Worm (Caenorhabditis elegans) whole organism, L4 larva: Measurements from ENCODE around the gene R03E9.2.

ENCODE experiments used
- F26F4.8 ChIP-seq: fragments of 200-800 bp; sonication (Bioruptor generic); conservative IDR thresholded peaks from 2 replicates; pipeline ENCODE4 v1.3.6; 2022; ENCODE audit warnings: missing genetic modification characterization, missing compliant biosample characterization
- F44E2.7 ChIP-seq: fragments of 200-800 bp; sonication (Bioruptor generic); IDR thresholded peaks from 2 replicates; pipeline ENCODE4 v2.1.2; 2022; ENCODE audit warnings: missing genetic modification characterization, missing compliant biosample characterization
- T20F7.1 ChIP-seq: fragments of 200-800 bp; sonication (Bioruptor generic); optimal IDR thresholded peaks from 2 replicates; lab custom pipeline; 2018; ENCODE audit warnings: mild to moderate bottlenecking, missing genetic modification characterization, missing compliant biosample characterization
- T26A8.4 ChIP-seq: fragments of 200-800 bp; sonication (Bioruptor generic); IDR thresholded peaks from 2 replicates; pipeline ENCODE4 v1.3.6; 2022; ENCODE audit warnings: missing genetic modification characterization, missing compliant biosample characterization
- Y105C5A.15 ChIP-seq: fragments of 200-800 bp; sonication (Bioruptor generic); IDR thresholded peaks from 2 replicates; pipeline ENCODE4 v1.3.6; 2022; ENCODE audit warnings: missing genetic modification characterization, missing compliant biosample characterization
- Y5F2A.4 ChIP-seq: fragments of 200-800 bp; sonication (Bioruptor generic); optimal IDR thresholded peaks from 2 replicates; lab custom pipeline; 2018; ENCODE audit warnings: mild to moderate bottlenecking, missing genetic modification characterization, missing compliant biosample characterization
- ZK337.2 ChIP-seq: fragments of 200-800 bp; sonication (Bioruptor generic); IDR thresholded peaks from 2 replicates; pipeline ENCODE4 v1.3.6; 2022; ENCODE audit warnings: missing genetic modification reagents, missing genetic modification characterization, missing compliant biosample characterization
- aly-2 ChIP-seq: sonication (generic microtip); optimal IDR thresholded peaks from 2 replicates; lab custom pipeline; 2018; ENCODE audit warnings: missing biosample characterization, missing genetic modification characterization
- arid-1 ChIP-seq: fragments of 200-800 bp; sonication (Bioruptor generic); conservative IDR thresholded peaks from 2 replicates; pipeline ENCODE4 v1.3.6; 2022; ENCODE audit warnings: missing genetic modification reagents, missing genetic modification characterization, missing compliant biosample characterization
- attf-4 ChIP-seq: sonication (generic microtip); optimal IDR thresholded peaks from 3 replicates; lab custom pipeline; 2017; ENCODE audit warnings: missing biosample characterization, missing genetic modification characterization
- ceh-20 ChIP-seq: fragments of 200-800 bp; sonication (Bioruptor generic); IDR thresholded peaks from 2 replicates; pipeline ENCODE4 v1.3.6; 2022; ENCODE audit warnings: missing genetic modification reagents, missing genetic modification characterization, missing compliant biosample characterization
- ceh-44 ChIP-seq: fragments of 200-800 bp; sonication (Bioruptor generic); IDR thresholded peaks from 2 replicates; pipeline ENCODE4 v1.3.6; 2022; ENCODE audit warnings: missing genetic modification reagents, missing genetic modification characterization, missing compliant biosample characterization
- ceh-62 ChIP-seq: sonication (generic microtip); optimal IDR thresholded peaks from 2 replicates; lab custom pipeline; 2017; ENCODE audit warnings: missing biosample characterization, missing genetic modification characterization
- ceh-82 ChIP-seq: sonication (generic microtip); optimal IDR thresholded peaks from 2 replicates; lab custom pipeline; 2017; ENCODE audit warnings: missing biosample characterization, missing genetic modification characterization
- cey-2 ChIP-seq: sonication (generic microtip); optimal IDR thresholded peaks from 3 replicates; lab custom pipeline; 2017; ENCODE audit warnings: missing genetic modification characterization, mild to moderate bottlenecking, missing compliant biosample characterization, antibody characterized with exemption, borderline replicate concordance; ENCODE audit not compliant: insufficient read depth
- ctbp-1 ChIP-seq: fragments of 200-800 bp; sonication (Bioruptor generic); IDR thresholded peaks from 2 replicates; pipeline ENCODE4 v1.3.6; 2022; ENCODE audit warnings: missing genetic modification reagents, missing genetic modification characterization, missing compliant biosample characterization
- daf-16 ChIP-seq, 3 experiments: sonication (generic microtip); optimal IDR thresholded peaks; 2 replicates each; lab custom pipeline; 2016 to 2017; ENCODE audit warnings: missing genetic modification characterization in 3 of 3, missing genetic modification reagents in 3 of 3, mild to moderate bottlenecking in 2 of 3, missing compliant biosample characterization in 2 of 3, missing biosample characterization in 1 of 3, moderate library complexity in 1 of 3
- daf-8 ChIP-seq: fragments of 200-800 bp; sonication (Bioruptor generic); IDR thresholded peaks from 2 replicates; pipeline ENCODE4 v1.3.6; 2022; ENCODE audit warnings: missing genetic modification characterization, missing compliant biosample characterization
- dmd-6 ChIP-seq: fragments of 200-800 bp; sonication (Bioruptor generic); IDR thresholded peaks from 2 replicates; pipeline ENCODE4 v1.3.6; 2022; ENCODE audit warnings: missing genetic modification reagents, missing genetic modification characterization, missing compliant biosample characterization
- dmd-9 ChIP-seq: fragments of 200-800 bp; sonication (Bioruptor generic); IDR thresholded peaks from 2 replicates; pipeline ENCODE4 v1.3.6; 2022; ENCODE audit warnings: missing genetic modification reagents, missing genetic modification characterization, missing compliant biosample characterization
- dpl-1 ChIP-seq: fragments of 150-350 bp; optimal IDR thresholded peaks from 2 replicates; lab custom pipeline; 2014; ENCODE audit warnings: missing biosample characterization, missing genetic modification reagents, missing genetic modification characterization
- duxl-1 ChIP-seq: sonication (generic microtip); optimal IDR thresholded peaks from 2 replicates; lab custom pipeline; 2016; ENCODE audit warnings: mild to moderate bottlenecking, missing genetic modification characterization, moderate library complexity, missing compliant biosample characterization; ENCODE audit not compliant: poor library complexity
- egl-43 ChIP-seq: fragments of 200-800 bp; sonication (Bioruptor generic); IDR thresholded peaks from 2 replicates; pipeline ENCODE4 v1.3.6; 2022; ENCODE audit warnings: missing genetic modification reagents, missing genetic modification characterization, missing compliant biosample characterization
- fos-1 ChIP-seq: fragments of 150-350 bp; optimal IDR thresholded peaks from 2 replicates; lab custom pipeline; 2014; ENCODE audit warnings: missing biosample characterization, missing genetic modification characterization
- hlh-30 ChIP-seq: sonication (generic microtip); optimal IDR thresholded peaks from 2 replicates; lab custom pipeline; 2017; ENCODE audit warnings: antibody characterized with exemption, mild to moderate bottlenecking, missing genetic modification characterization, missing compliant biosample characterization; ENCODE audit not compliant: insufficient read depth
- hmg-1.1 ChIP-seq: fragments of 200-800 bp; sonication (Bioruptor generic); IDR thresholded peaks from 2 replicates; pipeline ENCODE4 v1.3.6; 2022; ENCODE audit warnings: missing genetic modification reagents, missing genetic modification characterization, missing compliant biosample characterization
- jun-1 ChIP-seq: fragments of 150-350 bp; optimal IDR thresholded peaks from 2 replicates; lab custom pipeline; 2014; ENCODE audit warnings: missing biosample characterization, missing genetic modification reagents, missing genetic modification characterization
- lin-29 ChIP-seq: fragments of 200-800 bp; sonication (Bioruptor generic); IDR thresholded peaks from 2 replicates; pipeline ENCODE4 v1.3.6; 2022; ENCODE audit warnings: missing genetic modification reagents, missing genetic modification characterization, missing compliant biosample characterization
- lir-3 ChIP-seq: sonication (generic microtip); optimal IDR thresholded peaks from 2 replicates; lab custom pipeline; 2016; ENCODE audit warnings: mild to moderate bottlenecking, missing genetic modification characterization, missing compliant biosample characterization
- lsy-2 ChIP-seq, 2 experiments: fragments of 150-350 bp in 1 of 2; sonication (generic microtip) in 1 of 2; optimal IDR thresholded peaks; 2 replicates each; lab custom pipeline; 2014 to 2017; ENCODE audit warnings: missing biosample characterization in 2 of 2, missing genetic modification characterization in 2 of 2
- madf-9 ChIP-seq: fragments of 200-800 bp; sonication (Bioruptor generic); conservative IDR thresholded peaks from 2 replicates; pipeline ENCODE4 v1.3.6; 2022; ENCODE audit warnings: missing genetic modification reagents, missing genetic modification characterization, missing compliant biosample characterization
- mep-1 ChIP-seq: fragments of 150-350 bp; sonication (generic microtip); optimal IDR thresholded peaks from 3 replicates; lab custom pipeline; 2014; ENCODE audit warnings: missing biosample characterization, missing genetic modification characterization
- nhr-11 ChIP-seq: fragments of 150-350 bp; optimal IDR thresholded peaks from 2 replicates; lab custom pipeline; 2014; ENCODE audit warnings: missing biosample characterization, missing genetic modification characterization
- nhr-237 ChIP-seq: sonication (generic microtip); optimal IDR thresholded peaks from 2 replicates; lab custom pipeline; 2017; ENCODE audit warnings: missing biosample characterization, missing genetic modification characterization
- nhr-25 ChIP-seq: sonication (generic microtip); optimal IDR thresholded peaks from 2 replicates; lab custom pipeline; 2017; ENCODE audit warnings: missing genetic modification characterization, mild to moderate bottlenecking, missing compliant biosample characterization, antibody characterized with exemption, moderate library complexity, borderline replicate concordance; ENCODE audit not compliant: insufficient read depth
- nhr-6 ChIP-seq: fragments of 150-350 bp; optimal IDR thresholded peaks from 2 replicates; lab custom pipeline; 2014; ENCODE audit warnings: missing biosample characterization, missing genetic modification characterization
- php-3 ChIP-seq: fragments of 200-800 bp; sonication (Bioruptor generic); IDR thresholded peaks from 2 replicates; pipeline ENCODE4 v1.3.6; 2022; ENCODE audit warnings: missing genetic modification reagents, missing genetic modification characterization, missing compliant biosample characterization
- saeg-2 ChIP-seq: fragments of 200-800 bp; sonication (Bioruptor generic); IDR thresholded peaks from 2 replicates; pipeline ENCODE4 v1.3.6; 2022; ENCODE audit warnings: missing genetic modification reagents, missing genetic modification characterization, missing compliant biosample characterization
- skn-1 ChIP-seq: fragments of 150-350 bp; optimal IDR thresholded peaks from 2 replicates; lab custom pipeline; 2014; ENCODE audit warnings: missing biosample characterization, missing genetic modification characterization
- snpc-4 ChIP-seq: fragments of 150-350 bp; optimal IDR thresholded peaks from 2 replicates; lab custom pipeline; 2014; ENCODE audit warnings: missing biosample characterization, missing genetic modification characterization
- spr-3 ChIP-seq: fragments of 200-800 bp; sonication (Bioruptor generic); optimal IDR thresholded peaks from 2 replicates; lab custom pipeline; 2018; ENCODE audit warnings: mild to moderate bottlenecking, missing genetic modification characterization, missing compliant biosample characterization
- tag-97 ChIP-seq: fragments of 200-800 bp; sonication (Bioruptor generic); IDR thresholded peaks from 2 replicates; pipeline ENCODE4 v1.3.6; 2022; ENCODE audit warnings: missing genetic modification characterization, missing compliant biosample characterization
- unc-39 ChIP-seq: sonication (generic microtip); optimal IDR thresholded peaks from 2 replicates; lab custom pipeline; 2017; ENCODE audit warnings: missing biosample characterization, missing genetic modification characterization
- unc-62 ChIP-seq, 3 experiments: fragments of 150-350 bp in 1 of 3; sonication (generic microtip); optimal IDR thresholded peaks in 2 of 3; peaks in 1 of 3; 1 replicate in 1 of 3; 2 replicates in 2 of 3; lab custom pipeline; 2014 to 2017; ENCODE audit warnings: missing biosample characterization in 3 of 3, missing genetic modification characterization in 3 of 3, missing genetic modification reagents in 3 of 3, missing genotype in 1 of 3
- vab-7 ChIP-seq: fragments of 200-800 bp; sonication (Bioruptor generic); IDR thresholded peaks from 2 replicates; pipeline ENCODE4 v1.3.6; 2022; ENCODE audit warnings: missing genetic modification reagents, missing genetic modification characterization, missing compliant biosample characterization
- zag-1 ChIP-seq: fragments of 150-350 bp; optimal IDR thresholded peaks from 2 replicates; lab custom pipeline; 2014; ENCODE audit warnings: missing biosample characterization, missing genetic modification characterization
- zfp-2 ChIP-seq: sonication (generic microtip); optimal IDR thresholded peaks from 2 replicates; lab custom pipeline; 2016; ENCODE audit warnings: mild to moderate bottlenecking, missing genetic modification characterization, missing compliant biosample characterization
- zip-11 ChIP-seq: fragments of 200-800 bp; sonication (Bioruptor generic); IDR thresholded peaks from 2 replicates; pipeline ENCODE4 v1.3.6; 2022; ENCODE audit warnings: missing genetic modification characterization, missing compliant biosample characterization
- zip-2 ChIP-seq: fragments of 150-350 bp; optimal IDR thresholded peaks from 2 replicates; lab custom pipeline; 2014; ENCODE audit warnings: missing biosample characterization, missing genetic modification characterization
- ztf-11 ChIP-seq: fragments of 150-350 bp; optimal IDR thresholded peaks from 2 replicates; lab custom pipeline; 2014; ENCODE audit warnings: missing biosample characterization, missing genetic modification characterization

R03E9.2 gene

ce11 chrX:6747906-6748356, 14.8 kb upstream of the R03E9.2 start:
- TF ChIP-seq hlh-30, result peak; percentile 96
- peak; percentile 97 for TF ChIP-seq dmd-6 (GFP tag; lab: Robert Waterston, UW)
- TF ChIP-seq nhr-237 (tag; lab: Kevin White, UChicago), result no peak
- TF ChIP-seq ztf-11 (tag; lab: Kevin White, UChicago), result no peak
- TF ChIP-seq Y105C5A.15 (GFP tag; lab: Robert Waterston, UW), result no peak
- no peak for TF ChIP-seq ceh-44 (GFP tag; lab: Robert Waterston, UW)
- TF ChIP-seq cey-2, result no peak
- no peak for TF ChIP-seq F44E2.7 (GFP tag; lab: Robert Waterston, UW)
- no peak for TF ChIP-seq zip-11
- TF ChIP-seq Y5F2A.4 (GFP tag; lab: Kevin White, UChicago), result no peak
- no peak for TF ChIP-seq zip-2 (tag; lab: Kevin White, UChicago)
- TF ChIP-seq arid-1 (GFP tag; lab: Robert Waterston, UW), result no peak
- 0 out of 2 replicates have a peak, but pooled peaks have one; percentile 18 for TF ChIP-seq T26A8.4
- no peak for TF ChIP-seq attf-4 (tag; lab: Kevin White, UChicago)
- no peak for TF ChIP-seq zfp-2
- TF ChIP-seq dpl-1 (GFP tag; lab: Kevin White, UChicago), result peak; percentile 1
- TF ChIP-seq nhr-6 (tag; lab: Kevin White, UChicago), result peak; percentile 77
- TF ChIP-seq snpc-4, result no peak
- TF ChIP-seq ctbp-1 (GFP tag; lab: Robert Waterston, UW), result no peak
- TF ChIP-seq daf-8 (GFP tag; lab: Robert Waterston, UW), result no peak
- TF ChIP-seq ZK337.2 (GFP tag; lab: Robert Waterston, UW), result no peak
- TF ChIP-seq spr-3 (GFP tag; lab: Kevin White, UChicago), result peak; percentile 2
- TF ChIP-seq fos-1 (tag; lab: Kevin White, UChicago), result no peak
- TF ChIP-seq T20F7.1, result peak; percentile 65
- no peak for TF ChIP-seq vab-7 (GFP tag; lab: Robert Waterston, UW)
- no peak for TF ChIP-seq lin-29 (GFP tag; lab: Robert Waterston, UW)
- no peak for TF ChIP-seq lir-3 (tag; lab: Kevin White, UChicago)
- TF ChIP-seq jun-1 (tag; lab: Kevin White, UChicago), result peak; percentile 48
- TF ChIP-seq F26F4.8 (GFP tag; lab: Robert Waterston, UW), result no peak
- 0 out of 2 replicates have a peak, but pooled peaks have one; percentile 59 for TF ChIP-seq egl-43 (GFP tag; lab: Robert Waterston, UW)
- 0 out of 2 replicates have a peak, but pooled peaks have one; percentile 7 for TF ChIP-seq ceh-20 (GFP tag; lab: Robert Waterston, UW)
- TF ChIP-seq daf-16 (GFP tag; optimal IDR thresholded peaks at IDR 0.05; lab: Kevin White, UChicago), result peak in 1 of 2 experiments; percentile 74
- TF ChIP-seq daf-16 (tag; optimal IDR thresholded peaks at IDR 0.05; lab: Kevin White, UChicago), result peak; percentile 95
- TF ChIP-seq unc-62 (GFP tag; optimal IDR thresholded peaks at IDR 0.05 in 1 of 2; lab: Kevin White, UChicago), result peak in 1 of 2 experiments; percentile 49
- TF ChIP-seq unc-62 (tag; optimal IDR thresholded peaks at IDR 0.05; lab: Kevin White, UChicago), result no peak
- TF ChIP-seq php-3 (GFP tag; lab: Robert Waterston, UW), result peak; percentile 78
- peak; percentile 19 for TF ChIP-seq duxl-1 (tag; lab: Kevin White, UChicago)
- peak; percentile 41 for TF ChIP-seq mep-1
- no peak for TF ChIP-seq nhr-25 (tag; lab: Kevin White, UChicago)
- no peak for TF ChIP-seq aly-2
- TF ChIP-seq saeg-2 (GFP tag; lab: Robert Waterston, UW), result 0 out of 2 replicates have a peak, but pooled peaks have one; percentile 34
- peak in 1 of 2 experiments; percentile 45 for TF ChIP-seq lsy-2 (tag; optimal IDR thresholded peaks at IDR 0.05; lab: Kevin White, UChicago)
- TF ChIP-seq ceh-82 (tag; lab: Kevin White, UChicago), result no peak
- no peak for TF ChIP-seq nhr-11 (tag; lab: Kevin White, UChicago)
- TF ChIP-seq hmg-1.1 (GFP tag; lab: Robert Waterston, UW), result peak; percentile 64
- no peak for TF ChIP-seq unc-39 (tag; lab: Kevin White, UChicago)
- TF ChIP-seq tag-97 (GFP tag; lab: Robert Waterston, UW), result no peak
- 0 out of 2 replicates have a peak, but pooled peaks have one; percentile 40 for TF ChIP-seq dmd-9 (GFP tag; lab: Robert Waterston, UW)
- no peak for TF ChIP-seq zag-1 (tag; lab: Kevin White, UChicago)
- TF ChIP-seq skn-1 (tag; lab: Kevin White, UChicago), result no peak
- 0 out of 2 replicates have a peak, but pooled peaks have one; percentile 9 for TF ChIP-seq madf-9 (GFP tag; lab: Robert Waterston, UW)
- no peak for TF ChIP-seq ceh-62 (tag; lab: Kevin White, UChicago)
